Worm (Caenorhabditis elegans): ENCODE data around the gene C39H7.4.
A peak's percentile ranks its signal among the peaks of the same experiment; 100 is the strongest.

The C39H7.4 gene

DNA sequence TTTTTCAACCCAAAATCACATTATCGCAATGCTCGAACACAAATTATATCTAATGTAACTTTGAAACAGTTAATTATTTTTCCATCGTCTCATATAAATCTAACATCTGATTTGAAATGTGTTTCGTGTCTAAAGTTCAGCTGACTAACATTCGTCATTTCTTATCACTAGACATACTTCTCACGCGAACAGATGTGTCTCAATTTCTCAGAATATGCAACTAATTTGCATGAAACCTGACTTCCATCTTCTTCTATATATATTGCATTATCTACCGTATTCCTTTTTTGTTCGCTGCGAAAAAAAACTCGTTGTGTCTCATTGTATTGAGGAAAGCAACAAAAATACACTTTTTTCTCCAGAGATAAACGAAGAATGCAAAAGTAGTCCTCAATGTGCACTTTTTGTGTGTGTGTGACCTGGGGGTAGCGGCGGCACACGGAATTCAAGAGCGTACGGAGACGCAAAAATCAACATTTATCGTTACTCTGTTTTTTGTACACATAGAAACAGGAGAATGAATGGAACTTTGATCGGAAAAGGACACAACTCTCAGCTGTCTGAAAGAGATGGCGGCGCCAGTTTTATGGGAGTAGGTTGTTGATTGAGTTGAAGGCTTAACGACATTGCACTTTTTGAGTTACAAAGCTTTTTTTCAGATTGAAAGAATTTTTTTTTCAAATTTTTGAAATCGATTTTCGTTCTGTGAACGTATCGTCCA, 33.7 kb downstream of the C39H7.4 start:
- no peak for TF ChIP-seq K12H6.12 (tag; optimal IDR thresholded peaks at IDR 0.05)
- TF ChIP-seq F10E7.11 (tag; optimal IDR thresholded peaks at IDR 0.05), result no peak
- TF ChIP-seq ama-1 (optimal IDR thresholded peaks at IDR 0.05), result no peak
- TF ChIP-seq ama-1 (GFP tag; optimal IDR thresholded peaks at IDR 0.05), result no peak
- no peak for TF ChIP-seq hmg-20 (GFP tag; IDR thresholded peaks at IDR 0.05)
- no peak for TF ChIP-seq mel-28 (tag; optimal IDR thresholded peaks at IDR 0.05; ENCODE audit: borderline replicate concordance)
- TF ChIP-seq Y56A3A.18 (GFP tag; IDR thresholded peaks at IDR 0.05), result no peak
- TF ChIP-seq ceh-100 (GFP tag; IDR thresholded peaks at IDR 0.05), result no peak
- TF ChIP-seq sea-2 (GFP tag; IDR thresholded peaks at IDR 0.05), result no peak
- TF ChIP-seq snpc-1.3 (tag; optimal IDR thresholded peaks at IDR 0.05; ENCODE audit: insufficient read depth), result no peak
- TF ChIP-seq atf-7 (tag; optimal IDR thresholded peaks at IDR 0.05), result no peak
- no peak for TF ChIP-seq K11D2.4 (GFP tag; IDR thresholded peaks at IDR 0.05)
- TF ChIP-seq F37B4.10 (GFP tag; IDR thresholded peaks at IDR 0.05), result no peak
- no peak for TF ChIP-seq lag-1 (GFP tag; IDR thresholded peaks at IDR 0.05)
- no peak for TF ChIP-seq tlf-1 (GFP tag; optimal IDR thresholded peaks at IDR 0.05)
- TF ChIP-seq Y53F4B.3 (GFP tag; IDR thresholded peaks at IDR 0.05), result no peak
- TF ChIP-seq efl-1 (GFP tag; optimal IDR thresholded peaks at IDR 0.05), result no peak

DNA sequence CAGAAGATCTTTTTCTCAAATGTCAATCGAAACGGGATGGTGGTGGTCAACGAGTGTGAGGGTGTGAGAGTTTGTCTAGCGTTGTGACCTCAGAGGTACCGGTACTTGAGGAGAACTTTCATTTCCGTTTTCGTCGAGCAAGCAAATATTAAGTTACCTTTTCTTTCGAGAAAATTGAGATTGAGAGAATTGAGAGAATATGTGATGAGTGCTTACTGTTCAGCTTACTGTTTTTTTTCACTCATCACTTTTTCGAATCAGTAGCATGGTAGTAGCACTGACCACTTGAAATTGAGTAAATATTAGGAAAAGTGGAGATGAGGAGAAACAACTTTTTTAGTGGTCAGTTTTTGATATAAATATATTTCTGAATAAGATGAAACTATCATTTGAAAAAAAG, 40.4 kb downstream of the C39H7.4 start, which contains the start of gene T12E12.6:
Gene T12E12.6, minus strand, starts transcription at position 101 of the 400 bp plus-strand sequence.
- TF ChIP-seq B0261.1 (tag; optimal IDR thresholded peaks at IDR 0.05) (no peak), F55B11.4 (tag; optimal IDR thresholded peaks at IDR 0.05; ENCODE audit: borderline replicate concordance, insufficient read depth) (no peak), somi-1 (GFP tag; optimal IDR thresholded peaks at IDR 0.05) (no peak)

DNA sequence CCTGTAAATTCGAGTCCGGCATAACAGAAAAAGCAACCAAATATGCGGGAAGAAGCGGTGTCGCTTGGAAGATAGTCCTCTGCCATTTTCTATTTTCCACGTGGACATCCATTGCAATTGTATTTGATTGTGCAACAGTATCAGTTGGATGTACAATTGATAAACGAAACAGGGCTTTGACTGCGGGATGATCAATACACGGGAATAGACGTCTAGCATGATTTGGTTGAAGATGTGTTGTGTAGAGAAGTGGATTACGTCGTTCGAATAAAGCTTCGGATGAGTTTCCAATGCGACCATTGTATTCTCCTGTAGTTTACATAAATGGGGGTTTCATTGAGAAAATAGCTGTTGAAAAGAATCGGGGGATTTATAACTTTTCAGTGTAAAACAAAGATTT, 41.7 kb downstream of the C39H7.4 start:
- no peak for TF ChIP-seq K11D2.4 (GFP tag; IDR thresholded peaks at IDR 0.05)
- no peak for TF ChIP-seq snpc-3.4 (tag; optimal IDR thresholded peaks at IDR 0.05)
- no peak for TF ChIP-seq lin-26 (GFP tag; IDR thresholded peaks at IDR 0.05)
- TF ChIP-seq unc-62 (GFP tag; optimal IDR thresholded peaks at IDR 0.05), result no peak
- no peak for TF ChIP-seq F55B11.4 (tag; optimal IDR thresholded peaks at IDR 0.05; ENCODE audit: borderline replicate concordance, insufficient read depth)
- TF ChIP-seq ceh-27 (GFP tag; optimal IDR thresholded peaks at IDR 0.05), result no peak
- no peak for TF ChIP-seq mcd-1 (GFP tag; IDR thresholded peaks at IDR 0.05)
- no peak for TF ChIP-seq F22D6.2 (tag; optimal IDR thresholded peaks at IDR 0.05)
- no peak for TF ChIP-seq tlf-1 (GFP tag; optimal IDR thresholded peaks at IDR 0.05)
- no peak for TF ChIP-seq ztf-22 (GFP tag; optimal IDR thresholded peaks at IDR 0.05)
- no peak for TF ChIP-seq B0035.1 (tag; optimal IDR thresholded peaks at IDR 0.05)
- TF ChIP-seq lin-35 (GFP tag; optimal IDR thresholded peaks at IDR 0.05), result no peak

DNA sequence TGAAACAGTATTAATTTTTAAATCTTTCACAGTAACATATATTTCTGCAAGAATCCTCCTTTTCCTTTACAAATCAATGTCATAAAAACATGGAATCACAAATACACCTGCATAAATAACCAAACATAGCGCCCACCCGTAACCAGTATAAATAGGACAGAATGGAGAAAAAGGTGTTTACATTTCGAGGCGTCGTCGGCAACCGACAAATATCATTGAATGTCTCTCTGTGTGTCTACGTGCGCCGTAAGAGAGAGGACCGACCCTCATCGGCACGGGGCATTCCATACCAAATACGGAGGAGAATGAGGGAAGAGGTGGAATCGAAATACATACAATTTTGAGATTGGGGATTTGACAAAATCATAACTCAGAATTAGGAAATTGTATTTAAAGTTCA, 49.3 kb downstream of the C39H7.4 start:
- TF ChIP-seq snpc-4 (GFP tag; optimal IDR thresholded peaks at IDR 0.05) (no peak), snpc-4 (tag; optimal IDR thresholded peaks at IDR 0.05) (peak in 2 of 4 experiments; percentile 2 to 19), zfh-2 (GFP tag; conservative IDR thresholded peaks at IDR 0.05) (no peak)

DNA sequence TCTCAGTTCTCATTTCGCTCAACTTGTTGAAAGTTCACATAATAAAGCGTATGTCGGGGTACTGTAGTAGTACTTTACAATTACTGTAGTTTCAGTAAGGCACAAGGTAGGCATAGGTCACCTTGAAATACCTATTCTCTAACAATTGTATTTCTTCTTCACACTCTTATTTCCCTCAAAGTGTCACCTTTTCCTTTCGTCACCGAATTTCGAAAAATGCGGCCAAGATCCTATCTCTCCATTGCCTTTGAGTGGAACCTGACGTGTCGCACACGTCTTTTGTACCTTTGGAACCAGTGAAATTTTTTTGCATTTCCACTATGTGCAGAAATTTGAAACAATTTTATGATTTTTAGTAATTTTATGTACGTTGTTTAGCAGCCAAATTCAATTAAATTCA, 50.1 kb downstream of the C39H7.4 start:
- no peak for TF ChIP-seq egrh-3 (GFP tag; IDR thresholded peaks at IDR 0.05)
- no peak for TF ChIP-seq madf-6 (GFP tag; IDR thresholded peaks at IDR 0.05)
- TF ChIP-seq lin-54 (GFP tag; optimal IDR thresholded peaks at IDR 0.05), result no peak
- TF ChIP-seq ztf-22 (GFP tag; optimal IDR thresholded peaks at IDR 0.05), result no peak
- no peak for TF ChIP-seq mel-28 (tag; optimal IDR thresholded peaks at IDR 0.05; ENCODE audit: borderline replicate concordance)
- no peak for TF ChIP-seq B0035.1 (tag; optimal IDR thresholded peaks at IDR 0.05)
- no peak for TF ChIP-seq F23B12.7 (tag; optimal IDR thresholded peaks at IDR 0.05; ENCODE audit: insufficient read depth)
- no peak for TF ChIP-seq nhr-80 (tag; optimal IDR thresholded peaks at IDR 0.05)
- TF ChIP-seq nhr-27 (tag; optimal IDR thresholded peaks at IDR 0.05), result no peak
- TF ChIP-seq hlh-12 (tag; optimal IDR thresholded peaks at IDR 0.05), result no peak
- no peak for TF ChIP-seq D2030.7 (GFP tag; IDR thresholded peaks at IDR 0.05)
- no peak for TF ChIP-seq unc-130 (GFP tag; optimal IDR thresholded peaks at IDR 0.05)
- no peak for TF ChIP-seq attf-5 (GFP tag; optimal IDR thresholded peaks at IDR 0.05)
- no peak for TF ChIP-seq hrde-1 (tag; optimal IDR thresholded peaks at IDR 0.05; ENCODE audit: borderline replicate concordance)

All from whole organism, young adult.